Fruit fly (Drosophila melanogaster): Measurements from ENCODE around the gene CG12025.
A peak's percentile ranks its signal among the peaks of the same experiment; 100 is the strongest.

The CG12025 gene

dm6 chr3L:1885436-1885835, 20.2 kb downstream of the CG12025 start, which contains the start of gene Tmhs:
Gene Tmhs, plus strand, starts transcription at chr3L:1885657.
- TF ChIP-seq Dif (GFP tag; optimal IDR thresholded peaks at IDR 0.05; ENCODE audit: partially characterized antibody) (peak; percentile 73), Hr83 (GFP tag; optimal IDR thresholded peaks at IDR 0.05; ENCODE audit: poor library complexity, severe bottlenecking) (peak; percentile 29), br (GFP tag; optimal IDR thresholded peaks at IDR 0.05) (no peak), dl (GFP tag; optimal IDR thresholded peaks at IDR 0.05; ENCODE audit: insufficient read depth in 1 of 2, partially characterized antibody in 2 of 2) (peak; percentile 50 to 83)

- peak; percentile 79 for TF ChIP-seq tai (GFP tag; optimal IDR thresholded peaks at IDR 0.05)
- no peak for TF ChIP-seq N (GFP tag; optimal IDR thresholded peaks at IDR 0.05)
- TF ChIP-seq Sp1 (GFP tag; optimal IDR thresholded peaks at IDR 0.05): peak; percentile 87
- no peak for TF ChIP-seq Hr78 (GFP tag; optimal IDR thresholded peaks at IDR 0.05)
- TF ChIP-seq Hnf4 (GFP tag; optimal IDR thresholded peaks at IDR 0.05): peak; percentile 74
- peak; percentile 69 for TF ChIP-seq woc (GFP tag; optimal IDR thresholded peaks at IDR 0.05)
- TF ChIP-seq CG32264 (GFP tag; optimal IDR thresholded peaks at IDR 0.05): peak; percentile 85
- TF ChIP-seq brk (GFP tag; optimal IDR thresholded peaks at IDR 0.05): peak; percentile 46
- no peak for TF ChIP-seq Dfd (GFP tag; optimal IDR thresholded peaks at IDR 0.05)
- peak; percentile 78 for TF ChIP-seq Hr83 (GFP tag; optimal IDR thresholded peaks at IDR 0.05; ENCODE audit: poor library complexity, severe bottlenecking)
- TF ChIP-seq foxo (GFP tag; optimal IDR thresholded peaks at IDR 0.05): peak; percentile 69 to 90
- TF ChIP-seq Myc (optimal IDR thresholded peaks at IDR 0.05): no peak
- peak; percentile 59 for TF ChIP-seq CG9705 (GFP tag; optimal IDR thresholded peaks at IDR 0.05)
- peak; percentile 54 for TF ChIP-seq Rel (GFP tag; optimal IDR thresholded peaks at IDR 0.05)
- peak; percentile 60 for TF ChIP-seq Rel (tag; optimal IDR thresholded peaks at IDR 0.05)
- no peak for TF ChIP-seq usp (GFP tag; optimal IDR thresholded peaks at IDR 0.05)
- TF ChIP-seq Dif (GFP tag; optimal IDR thresholded peaks at IDR 0.05; ENCODE audit: partially characterized antibody): no peak
- TF ChIP-seq fru (GFP tag; optimal IDR thresholded peaks at IDR 0.05): peak; percentile 90
- peak; percentile 74 for TF ChIP-seq Jra (GFP tag; optimal IDR thresholded peaks at IDR 0.05)
- no peak for TF ChIP-seq jim (GFP tag; optimal IDR thresholded peaks at IDR 0.05)
- TF ChIP-seq Vsx2 (GFP tag; optimal IDR thresholded peaks at IDR 0.05; ENCODE audit: partially characterized antibody): no peak
- TF ChIP-seq Abd-B (GFP tag; optimal IDR thresholded peaks at IDR 0.05): no peak
- peak; percentile 86 for TF ChIP-seq br (GFP tag; optimal IDR thresholded peaks at IDR 0.05)
- peak; percentile 80 for TF ChIP-seq psq (GFP tag; optimal IDR thresholded peaks at IDR 0.05)
- TF ChIP-seq h (GFP tag; optimal IDR thresholded peaks at IDR 0.05): peak; percentile 98
- no peak for TF ChIP-seq GATAd (GFP tag; optimal IDR thresholded peaks at IDR 0.05)
- TF ChIP-seq dl (GFP tag; optimal IDR thresholded peaks at IDR 0.05; ENCODE audit: insufficient read depth in 1 of 2, partially characterized antibody in 2 of 2): no peak
- TF ChIP-seq CrebA (GFP tag; optimal IDR thresholded peaks at IDR 0.05; ENCODE audit: borderline replicate concordance): peak; percentile 33
- no peak for TF ChIP-seq Mio (GFP tag; optimal IDR thresholded peaks at IDR 0.05)
- peak; percentile 50 for TF ChIP-seq sv (GFP tag; optimal IDR thresholded peaks at IDR 0.05)
- TF ChIP-seq ey (GFP tag; optimal IDR thresholded peaks at IDR 0.05): peak; percentile 84
- TF ChIP-seq pan (optimal IDR thresholded peaks at IDR 0.05): no peak
- TF ChIP-seq rgr (GFP tag; optimal IDR thresholded peaks at IDR 0.05): peak; percentile 88
- TF ChIP-seq OdsH (GFP tag; optimal IDR thresholded peaks at IDR 0.05): peak; percentile 85
- TF ChIP-seq sage (GFP tag; optimal IDR thresholded peaks at IDR 0.05): peak; percentile 83
- no peak for TF ChIP-seq lola (GFP tag; optimal IDR thresholded peaks at IDR 0.05)
- peak; percentile 75 for TF ChIP-seq dmrt93B (GFP tag; optimal IDR thresholded peaks at IDR 0.05)
- peak; percentile 52 for TF ChIP-seq dsf (GFP tag; optimal IDR thresholded peaks at IDR 0.05; ENCODE audit: borderline replicate concordance)
- TF ChIP-seq HLH106 (tag; optimal IDR thresholded peaks at IDR 0.05): peak; percentile 95
Measured at dm6 chr3L:1886125-1886544, 20.9 kb downstream of the CG12025 start.

Data from whole organism, wandering third instar larva.